Worm (Caenorhabditis elegans) whole organism, L2 larva: ENCODE measurements around the gene egl-18.

Source experiments
- C34F6.9 ChIP-seq: fragments of 150-350 bp; optimal IDR thresholded peaks from 2 replicates; lab custom pipeline; 2014; ENCODE audit warnings: missing biosample characterization, missing genetic modification characterization
- F13H6.1 ChIP-seq: sonication (generic microtip); optimal IDR thresholded peaks from 2 replicates; lab custom pipeline; 2016; ENCODE audit warnings: missing genetic modification characterization, missing compliant biosample characterization
- Y55F3AM.14 ChIP-seq: fragments of 200-800 bp; sonication (Bioruptor generic); optimal IDR thresholded peaks from 2 replicates; lab custom pipeline; 2018; ENCODE audit warnings: mild to moderate bottlenecking, missing genetic modification characterization, missing compliant biosample characterization
- ZK546.5 ChIP-seq: sonication (generic microtip); optimal IDR thresholded peaks from 2 replicates; lab custom pipeline; 2017; ENCODE audit warnings: missing biosample characterization, missing genetic modification characterization
- aly-2 ChIP-seq: fragments of 150-350 bp; optimal IDR thresholded peaks from 2 replicates; lab custom pipeline; 2014; ENCODE audit warnings: missing biosample characterization, missing genetic modification characterization
- blmp-1 ChIP-seq: sonication (generic microtip); optimal IDR thresholded peaks from 2 replicates; lab custom pipeline; 2017; ENCODE audit warnings: missing genetic modification characterization, mild to moderate bottlenecking, missing compliant biosample characterization, antibody characterized with exemption, moderate library complexity; ENCODE audit not compliant: insufficient read depth
- crh-2 ChIP-seq: sonication (generic microtip); optimal IDR thresholded peaks from 2 replicates; lab custom pipeline; 2017; ENCODE audit warnings: missing biosample characterization, missing genetic modification characterization
- egl-27 ChIP-seq: sonication (generic microtip); optimal IDR thresholded peaks from 3 replicates; lab custom pipeline; 2017; ENCODE audit warnings: missing biosample characterization, missing genetic modification reagents, missing genetic modification characterization
- elt-3 ChIP-seq: sonication (generic microtip); optimal IDR thresholded peaks from 2 replicates; lab custom pipeline; 2017; ENCODE audit warnings: missing biosample characterization, missing genetic modification characterization
- fos-1 ChIP-seq: fragments of 150-350 bp; optimal IDR thresholded peaks from 2 replicates; lab custom pipeline; 2014; ENCODE audit warnings: missing biosample characterization, missing genetic modification characterization
- gmeb-1 ChIP-seq: fragments of 150-350 bp; optimal IDR thresholded peaks from 2 replicates; lab custom pipeline; 2014; ENCODE audit warnings: missing biosample characterization, missing genetic modification characterization
- lin-11 ChIP-seq: fragments of 150-350 bp; sonication (generic microtip); optimal IDR thresholded peaks from 2 replicates; lab custom pipeline; 2014; ENCODE audit warnings: missing biosample characterization, missing genetic modification characterization, inconsistent platforms, mixed read lengths
- lin-13 ChIP-seq: fragments of 150-350 bp; optimal IDR thresholded peaks from 2 replicates; lab custom pipeline; 2014; ENCODE audit warnings: missing biosample characterization, missing genetic modification reagents, missing genetic modification characterization
- lin-39 ChIP-seq: fragments of 150-350 bp; optimal IDR thresholded peaks from 2 replicates; lab custom pipeline; 2014; ENCODE audit warnings: missing biosample characterization, missing genetic modification reagents, missing genetic modification characterization
- lsy-2 ChIP-seq, 2 experiments: fragments of 150-350 bp in 1 of 2; sonication (generic microtip) in 1 of 2; optimal IDR thresholded peaks; 2 replicates each; lab custom pipeline; 2014 to 2017; ENCODE audit warnings: missing biosample characterization in 2 of 2, missing genetic modification characterization in 2 of 2
- mab-5 ChIP-seq: fragments of 150-350 bp; optimal IDR thresholded peaks from 2 replicates; lab custom pipeline; 2014; ENCODE audit warnings: missing biosample characterization, missing genetic modification characterization
- mbf-1 ChIP-seq: sonication (generic microtip); optimal IDR thresholded peaks from 2 replicates; lab custom pipeline; 2017; ENCODE audit warnings: missing biosample characterization, missing genetic modification characterization
- mdl-1 ChIP-seq, 2 experiments: fragments of 150-350 bp in 1 of 2; sonication (generic microtip) in 1 of 2; optimal IDR thresholded peaks; 2 replicates each; lab custom pipeline; 2017; ENCODE audit warnings: missing biosample characterization in 2 of 2, missing genetic modification characterization in 2 of 2
- nhr-10 ChIP-seq: sonication (generic microtip); optimal IDR thresholded peaks from 2 replicates; lab custom pipeline; 2017; ENCODE audit warnings: missing biosample characterization, missing genetic modification characterization
- nhr-11 ChIP-seq: fragments of 150-350 bp; optimal IDR thresholded peaks from 2 replicates; lab custom pipeline; 2014; ENCODE audit warnings: missing biosample characterization, missing genetic modification characterization
- nhr-12 ChIP-seq: fragments of 150-350 bp; optimal IDR thresholded peaks from 2 replicates; lab custom pipeline; 2014; ENCODE audit warnings: missing biosample characterization, missing genetic modification characterization
- nhr-129 ChIP-seq: fragments of 150-350 bp; optimal IDR thresholded peaks from 2 replicates; lab custom pipeline; 2014; ENCODE audit warnings: missing biosample characterization, missing genetic modification characterization
- nhr-21 ChIP-seq: fragments of 150-350 bp; optimal IDR thresholded peaks from 2 replicates; lab custom pipeline; 2014; ENCODE audit warnings: missing biosample characterization, missing genetic modification characterization
- nhr-25 ChIP-seq: fragments of 150-350 bp; sonication (generic microtip); optimal IDR thresholded peaks from 3 replicates; lab custom pipeline; 2014; ENCODE audit warnings: missing biosample characterization, missing genetic modification characterization
- nhr-77 ChIP-seq: fragments of 150-350 bp; optimal IDR thresholded peaks from 2 replicates; lab custom pipeline; 2014; ENCODE audit warnings: missing biosample characterization, missing genetic modification characterization
- sem-4 ChIP-seq: fragments of 150-350 bp; optimal IDR thresholded peaks from 2 replicates; lab custom pipeline; 2014; ENCODE audit warnings: missing biosample characterization, missing genetic modification reagents, missing genetic modification characterization
- skn-1 ChIP-seq: sonication (generic microtip); optimal IDR thresholded peaks from 2 replicates; lab custom pipeline; 2017; ENCODE audit warnings: missing biosample characterization, missing genetic modification characterization
- sma-3 ChIP-seq: sonication (generic microtip); optimal IDR thresholded peaks from 2 replicates; lab custom pipeline; 2016; ENCODE audit warnings: missing genetic modification reagents, missing genetic modification characterization, missing compliant biosample characterization
- sma-9 ChIP-seq, 2 experiments: fragments of 150-350 bp in 1 of 2; sonication (generic microtip) in 1 of 2; optimal IDR thresholded peaks; 2 replicates each; lab custom pipeline; 2014 to 2016; ENCODE audit warnings: missing genetic modification characterization in 2 of 2, mild to moderate bottlenecking in 1 of 2, missing biosample characterization in 1 of 2, missing compliant biosample characterization in 1 of 2, missing genetic modification reagents in 1 of 2, moderate library complexity in 1 of 2
- unc-39 ChIP-seq: fragments of 150-350 bp; optimal IDR thresholded peaks from 2 replicates; lab custom pipeline; 2014; ENCODE audit warnings: missing biosample characterization, missing genetic modification characterization
- unc-55 ChIP-seq: fragments of 150-350 bp; sonication (generic microtip); optimal IDR thresholded peaks from 3 replicates; lab custom pipeline; 2014; ENCODE audit warnings: missing biosample characterization, missing genetic modification reagents, missing genetic modification characterization
- zag-1 ChIP-seq: fragments of 150-350 bp; optimal IDR thresholded peaks from 2 replicates; lab custom pipeline; 2014; ENCODE audit warnings: missing biosample characterization, missing genetic modification characterization
- ztf-11 ChIP-seq: sonication (generic microtip); optimal IDR thresholded peaks from 2 replicates; lab custom pipeline; 2017; ENCODE audit warnings: missing biosample characterization, missing genetic modification characterization
- ztf-4 ChIP-seq: fragments of 150-350 bp; optimal IDR thresholded peaks from 2 replicates; lab custom pipeline; 2014; ENCODE audit warnings: missing biosample characterization, missing genetic modification characterization

The egl-18 gene

DNA sequence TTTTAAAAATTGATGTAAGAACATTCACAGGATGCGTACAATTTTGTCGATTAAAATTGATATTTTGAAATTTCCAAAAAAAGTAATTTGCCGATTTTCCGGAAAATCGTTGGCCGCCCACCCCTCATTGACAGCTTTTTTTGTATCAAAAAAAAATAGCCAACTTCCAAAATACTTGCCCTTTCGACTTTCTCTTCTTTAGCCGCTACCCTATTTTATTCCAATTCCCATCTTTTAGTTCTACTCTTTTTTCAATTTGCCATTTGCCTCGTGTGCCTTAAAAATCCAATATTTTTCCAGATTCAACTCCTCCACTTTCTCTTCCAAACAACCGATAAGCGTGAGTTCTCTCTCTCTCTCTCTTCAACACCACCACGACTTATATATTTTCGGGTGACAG, at the start of gene egl-18:
Gene egl-18, plus strand, starts transcription at position 301 of the 400 bp plus-strand sequence.
- TF ChIP-seq lin-11 (tag; lab: Kevin White, UChicago), result no peak
- TF ChIP-seq nhr-77 (tag; lab: Kevin White, UChicago), result no peak
- no peak for TF ChIP-seq sma-9 (GFP tag; optimal IDR thresholded peaks at IDR 0.05; lab: Kevin White, UChicago)
- TF ChIP-seq sma-9 (tag; optimal IDR thresholded peaks at IDR 0.05; lab: Kevin White, UChicago), result no peak
- no peak for TF ChIP-seq unc-55 (GFP tag; lab: Kevin White, UChicago)
- no peak for TF ChIP-seq lin-39
- no peak for TF ChIP-seq zag-1 (tag; lab: Kevin White, UChicago)
- TF ChIP-seq aly-2, result no peak
- no peak for TF ChIP-seq skn-1 (tag; lab: Kevin White, UChicago)

DNA sequence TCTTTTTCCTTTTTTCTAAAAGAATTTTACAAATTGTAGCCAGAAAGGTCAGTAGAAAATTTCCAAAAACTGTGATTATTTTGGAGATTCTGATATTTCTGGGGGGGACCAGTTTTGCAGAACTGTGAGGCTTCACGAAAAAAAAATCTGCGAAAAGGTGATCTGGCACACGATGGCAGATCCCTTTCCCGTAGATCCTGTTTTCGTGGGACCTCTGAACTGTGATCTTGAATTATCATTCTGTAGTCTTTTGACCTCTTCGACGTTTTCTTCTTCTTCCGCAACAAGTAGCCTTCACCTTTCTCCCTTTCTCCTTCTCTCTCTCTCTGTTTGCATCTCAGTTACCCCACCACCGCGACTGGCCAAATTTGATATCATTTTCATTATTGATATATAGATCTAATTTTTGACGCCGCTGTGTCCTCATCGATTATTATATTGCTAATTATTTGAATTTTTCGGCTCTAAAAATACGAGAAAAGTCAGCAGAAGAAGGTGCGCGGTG, 48.1 kb upstream of the egl-18 start:
- TF ChIP-seq blmp-1 (tag; lab: Kevin White, UChicago) (peak; percentile 61), ZK546.5 (tag; lab: Kevin White, UChicago) (no peak)

- TF ChIP-seq nhr-10 (tag; lab: Kevin White, UChicago) (no peak), aly-2 (no peak), nhr-25 (peak; percentile 5), unc-55 (GFP tag; lab: Kevin White, UChicago) (peak; percentile 62), lsy-2 (tag; optimal IDR thresholded peaks at IDR 0.05; lab: Kevin White, UChicago) (peak in 1 of 2 experiments; percentile 64), lin-13 (GFP tag; lab: Kevin White, UChicago) (peak; percentile 57), fos-1 (tag; lab: Kevin White, UChicago) (peak; percentile 34), ztf-11 (tag; lab: Kevin White, UChicago) (no peak), egl-27 (tag; lab: Kevin White, UChicago) (peak; percentile 44), zag-1 (tag; lab: Kevin White, UChicago) (peak; percentile 73), sma-3 (GFP tag; lab: Kevin White, UChicago) (peak; percentile 60), lin-11 (tag; lab: Kevin White, UChicago) (peak; percentile 45), elt-3 (no peak), blmp-1 (tag; lab: Kevin White, UChicago) (peak; percentile 32), ztf-4 (tag; lab: Kevin White, UChicago) (peak; percentile 33), nhr-129 (peak; percentile 88), mab-5 (tag; lab: Kevin White, UChicago) (peak; percentile 47), crh-2 (tag; lab: Kevin White, UChicago) (peak; percentile 98), nhr-77 (tag; lab: Kevin White, UChicago) (no peak), C34F6.9 (tag; lab: Kevin White, UChicago) (peak; percentile 72), gmeb-1 (tag; lab: Kevin White, UChicago) (peak; percentile 59), unc-39 (tag; lab: Kevin White, UChicago) (no peak), nhr-21 (tag; lab: Kevin White, UChicago) (peak; percentile 49), Y55F3AM.14 (peak; percentile 54), mdl-1 (tag; optimal IDR thresholded peaks at IDR 0.05; lab: Kevin White, UChicago) (peak; percentile 76 to 84), mbf-1 (tag; lab: Kevin White, UChicago) (no peak), sma-9 (GFP tag; optimal IDR thresholded peaks at IDR 0.05; lab: Kevin White, UChicago) (peak; percentile 88), sma-9 (tag; optimal IDR thresholded peaks at IDR 0.05; lab: Kevin White, UChicago) (no peak), F13H6.1 (tag; lab: Kevin White, UChicago) (peak; percentile 87), sem-4 (peak; percentile 33), nhr-11 (tag; lab: Kevin White, UChicago) (no peak)
These were observed 44.3 kb upstream of the egl-18 start for ce11 chrIV:1857866-1858271.

ce11 chrIV:1859365-1859982, 42.6 kb upstream of the egl-18 start:
- peak; percentile 64 for TF ChIP-seq fos-1 (tag; lab: Kevin White, UChicago)
- peak; percentile 66 for TF ChIP-seq blmp-1 (tag; lab: Kevin White, UChicago)
- peak in 1 of 2 experiments; percentile 1 for TF ChIP-seq lsy-2 (tag; optimal IDR thresholded peaks at IDR 0.05; lab: Kevin White, UChicago)
- TF ChIP-seq sma-3 (GFP tag; lab: Kevin White, UChicago), result peak; percentile 79
- TF ChIP-seq sma-9 (GFP tag; optimal IDR thresholded peaks at IDR 0.05; lab: Kevin White, UChicago), result peak; percentile 92
- TF ChIP-seq sma-9 (tag; optimal IDR thresholded peaks at IDR 0.05; lab: Kevin White, UChicago), result no peak
- peak; percentile 5 for TF ChIP-seq F13H6.1 (tag; lab: Kevin White, UChicago)
- TF ChIP-seq crh-2 (tag; lab: Kevin White, UChicago), result peak; percentile 45
- peak; percentile 38 for TF ChIP-seq nhr-25
- TF ChIP-seq nhr-21 (tag; lab: Kevin White, UChicago), result peak; percentile 89
- no peak for TF ChIP-seq aly-2
- TF ChIP-seq nhr-12 (tag; lab: Kevin White, UChicago), result no peak
- TF ChIP-seq mbf-1 (tag; lab: Kevin White, UChicago), result no peak
- TF ChIP-seq gmeb-1 (tag; lab: Kevin White, UChicago), result peak; percentile 18
- TF ChIP-seq mab-5 (tag; lab: Kevin White, UChicago), result no peak
- no peak for TF ChIP-seq lin-39
- TF ChIP-seq nhr-77 (tag; lab: Kevin White, UChicago), result no peak
- peak; percentile 44 for TF ChIP-seq egl-27 (tag; lab: Kevin White, UChicago)
- TF ChIP-seq nhr-129, result peak; percentile 22
- TF ChIP-seq mdl-1 (tag; optimal IDR thresholded peaks at IDR 0.05; lab: Kevin White, UChicago), result peak in 1 of 2 experiments; percentile 10
